Worm (Caenorhabditis elegans): ENCODE measurements around the gene dpy-11.

dpy-11 gene

DNA sequence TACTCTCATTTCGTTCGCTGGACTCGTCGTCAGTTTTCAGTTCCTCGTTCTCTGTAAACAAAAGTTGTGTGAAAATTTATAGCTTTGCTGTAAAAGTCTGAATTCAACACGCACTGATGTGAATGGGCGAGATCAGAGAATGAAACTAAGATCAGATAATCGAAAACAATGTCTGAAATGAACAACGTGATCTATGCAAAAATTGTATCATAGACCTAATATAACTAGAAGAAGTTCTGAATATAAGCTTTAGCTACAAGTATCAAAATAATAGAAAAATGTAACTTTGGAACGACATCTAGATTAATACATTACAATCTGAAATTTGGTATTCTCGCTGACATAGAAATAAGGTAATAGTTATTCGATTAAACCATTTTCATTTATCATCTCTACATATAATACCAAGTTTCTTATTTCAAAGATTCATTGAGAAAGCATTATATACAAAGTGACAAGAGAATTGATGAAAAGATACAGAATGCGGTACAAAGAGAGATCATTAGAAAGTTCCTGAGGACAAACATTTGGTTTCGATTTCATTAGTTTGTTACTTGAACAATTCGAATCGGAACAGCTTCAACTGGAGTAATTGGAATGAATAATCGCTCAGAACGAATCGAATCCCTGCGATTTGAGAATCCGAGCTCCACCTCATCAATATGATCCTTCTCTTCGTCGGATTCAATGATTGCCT is 10.8 kb downstream of the dpy-11 start, which contains the start of gene moc-2:
TSS of gene moc-2 (minus strand) at position 51 of the 697 bp plus-strand sequence.
- TF ChIP-seq mab-5 (tag; optimal IDR thresholded peaks at IDR 0.05) (no peak), unc-120 (tag; optimal IDR thresholded peaks at IDR 0.05; ENCODE audit: poor library complexity, severe bottlenecking) (no peak), nhr-12 (tag; optimal IDR thresholded peaks at IDR 0.05) (no peak), sem-2 (GFP tag; optimal IDR thresholded peaks at IDR 0.05) (no peak), unc-39 (tag; optimal IDR thresholded peaks at IDR 0.05) (no peak), tbx-8 (GFP tag; optimal IDR thresholded peaks at IDR 0.05) (no peak), nhr-237 (tag; optimal IDR thresholded peaks at IDR 0.05) (no peak), ceh-83 (GFP tag; optimal IDR thresholded peaks at IDR 0.05) (no peak)

- TF ChIP-seq unc-62 (GFP tag; optimal IDR thresholded peaks at IDR 0.05) = peak; percentile 9
- no peak for TF ChIP-seq nhr-2 (tag; optimal IDR thresholded peaks at IDR 0.05)
These were observed 11.9 kb downstream of the dpy-11 start for ce11 chrV:6503158-6503557.

ce11 chrV:6498903-6499302 is 16.1 kb downstream of the dpy-11 start, which contains the start of gene W01A11.1:
TSS of gene W01A11.1 (plus strand) at chrV:6499224.
- TF ChIP-seq nhr-12 (tag; optimal IDR thresholded peaks at IDR 0.05) (no peak), elt-1 (tag; optimal IDR thresholded peaks at IDR 0.05; ENCODE audit: borderline replicate concordance, insufficient read depth) (no peak), mls-2 (tag; optimal IDR thresholded peaks at IDR 0.05) (no peak), mep-1 (tag; optimal IDR thresholded peaks at IDR 0.05) (no peak), nhr-2 (tag; optimal IDR thresholded peaks at IDR 0.05) (no peak), ceh-43 (GFP tag; optimal IDR thresholded peaks at IDR 0.05) (no peak), unc-39 (tag; optimal IDR thresholded peaks at IDR 0.05) (no peak), nhr-76 (tag; optimal IDR thresholded peaks at IDR 0.05) (no peak), nhr-28 (tag; optimal IDR thresholded peaks at IDR 0.05) (no peak), lin-32 (GFP tag; optimal IDR thresholded peaks at IDR 0.05) (no peak), sem-2 (GFP tag; optimal IDR thresholded peaks at IDR 0.05) (no peak), mab-5 (tag; optimal IDR thresholded peaks at IDR 0.05) (no peak), sptf-1 (tag; optimal IDR thresholded peaks at IDR 0.05) (no peak), hlh-1 (tag; optimal IDR thresholded peaks at IDR 0.05) (no peak), ceh-83 (GFP tag; optimal IDR thresholded peaks at IDR 0.05) (no peak)

- no peak for TF ChIP-seq lin-32 (GFP tag; optimal IDR thresholded peaks at IDR 0.05)
- TF ChIP-seq nhr-76 (tag; optimal IDR thresholded peaks at IDR 0.05) = no peak
- no peak for TF ChIP-seq elt-1 (tag; optimal IDR thresholded peaks at IDR 0.05; ENCODE audit: borderline replicate concordance, insufficient read depth)
- no peak for TF ChIP-seq bed-3 (GFP tag; optimal IDR thresholded peaks at IDR 0.05)
These were observed 16.6 kb downstream of the dpy-11 start for ce11 chrV:6498441-6498840.

DNA sequence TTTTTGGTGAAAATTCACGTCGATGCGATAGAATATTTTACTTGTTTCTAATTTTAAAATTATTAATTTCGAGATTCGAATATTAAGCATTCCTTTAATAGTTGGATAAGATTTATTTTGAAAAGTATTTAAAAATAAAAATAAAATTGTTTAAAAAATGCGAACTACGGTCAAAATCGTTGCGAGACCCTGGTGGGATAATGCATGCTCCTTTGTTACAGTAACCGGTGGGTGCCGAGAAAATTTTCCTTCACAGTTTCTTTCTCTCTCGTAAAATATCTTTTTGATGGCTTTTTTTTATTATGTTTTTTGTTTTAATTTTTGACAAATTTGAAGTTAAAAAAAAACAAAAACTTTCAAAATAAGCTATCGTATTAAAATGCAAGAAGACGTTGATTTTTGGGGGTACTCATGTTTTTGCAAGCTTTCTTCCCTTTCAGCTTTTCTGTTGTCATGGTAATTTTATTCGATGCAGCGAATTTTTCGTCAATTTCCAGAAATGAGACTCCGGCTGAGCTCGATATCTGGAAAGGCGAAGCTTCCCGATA is 18.4 kb downstream of the dpy-11 start, which contains the start of gene dgtr-1:
TSS of gene dgtr-1 (plus strand) at position 498 of the 548 bp plus-strand sequence.
- TF ChIP-seq blmp-1 (tag; optimal IDR thresholded peaks at IDR 0.05) = no peak
- no peak for TF ChIP-seq M03D4.4 (tag; optimal IDR thresholded peaks at IDR 0.05)
- TF ChIP-seq ham-2 (GFP tag; optimal IDR thresholded peaks at IDR 0.05) = no peak
- TF ChIP-seq mep-1 (tag; optimal IDR thresholded peaks at IDR 0.05) = no peak
- TF ChIP-seq ztf-11 (tag; optimal IDR thresholded peaks at IDR 0.05) = no peak
- no peak for TF ChIP-seq nhr-237 (tag; optimal IDR thresholded peaks at IDR 0.05)
- no peak for TF ChIP-seq nhr-28 (tag; optimal IDR thresholded peaks at IDR 0.05)
- TF ChIP-seq ceh-39 (tag; optimal IDR thresholded peaks at IDR 0.05) = no peak

ce11 chrV:6495353-6495752 is 19.7 kb downstream of the dpy-11 start:
- TF ChIP-seq hlh-1 (tag; optimal IDR thresholded peaks at IDR 0.05) (no peak), ceh-43 (GFP tag; optimal IDR thresholded peaks at IDR 0.05) (no peak), tbx-8 (GFP tag; optimal IDR thresholded peaks at IDR 0.05) (no peak), M03D4.4 (tag; optimal IDR thresholded peaks at IDR 0.05) (no peak), drap-1 (GFP tag; optimal IDR thresholded peaks at IDR 0.05) (no peak), nhr-237 (tag; optimal IDR thresholded peaks at IDR 0.05) (no peak), nhr-12 (tag; optimal IDR thresholded peaks at IDR 0.05) (no peak), ces-1 (GFP tag; optimal IDR thresholded peaks at IDR 0.05) (no peak), mls-2 (tag; optimal IDR thresholded peaks at IDR 0.05) (no peak), unc-39 (tag; optimal IDR thresholded peaks at IDR 0.05) (no peak), ceh-83 (GFP tag; optimal IDR thresholded peaks at IDR 0.05) (no peak), snpc-4 (tag; optimal IDR thresholded peaks at IDR 0.05) (no peak), unc-62 (GFP tag; optimal IDR thresholded peaks at IDR 0.05) (no peak)
